Fruit fly (Drosophila melanogaster): ENCODE measurements around the gene TTLL6B.

The TTLL6B gene

DNA sequence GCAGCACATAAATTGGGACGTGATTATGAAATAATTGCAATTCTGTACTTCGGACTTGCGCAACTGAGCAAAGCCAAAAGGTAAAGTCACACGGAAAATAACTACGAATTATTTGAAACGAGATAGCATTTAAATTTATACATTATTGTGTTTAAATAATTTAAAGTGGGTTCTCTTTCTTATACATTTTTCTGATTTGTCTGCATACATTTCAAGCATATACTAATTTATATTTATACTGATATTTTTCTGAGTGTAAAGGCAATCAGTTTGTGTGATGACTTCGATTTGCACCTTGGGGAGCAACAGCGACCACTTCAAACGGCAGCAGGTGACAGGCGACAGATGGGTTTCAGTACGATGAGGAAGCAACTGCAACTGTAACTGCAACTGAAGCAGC is 25.3 kb downstream of the TTLL6B start:
- TF ChIP-seq Hr78 (GFP tag; optimal IDR thresholded peaks at IDR 0.05) (no peak), Rel (GFP tag; optimal IDR thresholded peaks at IDR 0.05) (no peak), Rel (tag; optimal IDR thresholded peaks at IDR 0.05) (no peak), brk (GFP tag; optimal IDR thresholded peaks at IDR 0.05) (no peak), dl (GFP tag; optimal IDR thresholded peaks at IDR 0.05; ENCODE audit: insufficient read depth in 1 of 2, partially characterized antibody in 2 of 2) (no peak), CG32264 (GFP tag; optimal IDR thresholded peaks at IDR 0.05) (no peak), Vsx2 (GFP tag; optimal IDR thresholded peaks at IDR 0.05; ENCODE audit: partially characterized antibody) (no peak), br (GFP tag; optimal IDR thresholded peaks at IDR 0.05) (no peak), Sp1 (GFP tag; optimal IDR thresholded peaks at IDR 0.05) (no peak), GATAd (GFP tag; optimal IDR thresholded peaks at IDR 0.05) (no peak), woc (GFP tag; optimal IDR thresholded peaks at IDR 0.05) (no peak), fru (GFP tag; optimal IDR thresholded peaks at IDR 0.05) (no peak), sage (GFP tag; optimal IDR thresholded peaks at IDR 0.05) (no peak), dmrt93B (GFP tag; optimal IDR thresholded peaks at IDR 0.05) (no peak)

DNA sequence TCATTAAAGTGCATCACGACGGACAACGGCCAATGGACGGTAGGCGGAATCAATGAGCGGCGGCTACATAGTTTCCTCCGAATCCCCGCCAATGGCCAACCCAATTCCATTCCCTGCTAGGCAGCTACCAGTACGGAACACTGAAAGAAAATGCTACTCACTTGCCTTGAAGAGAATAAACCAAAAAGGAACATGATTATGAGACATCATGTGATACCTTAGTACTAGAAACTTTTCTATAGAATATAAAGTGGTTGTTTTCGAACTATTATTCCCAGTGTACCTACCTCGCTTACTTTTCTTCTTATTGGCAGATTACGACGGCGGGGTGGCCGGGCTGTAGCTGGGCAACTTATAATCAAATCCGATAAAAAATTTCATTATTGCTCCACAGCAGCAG is 26.1 kb downstream of the TTLL6B start:
- TF ChIP-seq fru (GFP tag; optimal IDR thresholded peaks at IDR 0.05), result peak; percentile 55
- TF ChIP-seq brk (GFP tag; optimal IDR thresholded peaks at IDR 0.05), result no peak
- peak; percentile 65 for TF ChIP-seq woc (GFP tag; optimal IDR thresholded peaks at IDR 0.05)
- peak; percentile 44 for TF ChIP-seq br (GFP tag; optimal IDR thresholded peaks at IDR 0.05)
- TF ChIP-seq Mio (GFP tag; optimal IDR thresholded peaks at IDR 0.05), result no peak
- TF ChIP-seq rgr (GFP tag; optimal IDR thresholded peaks at IDR 0.05), result peak; percentile 29
- TF ChIP-seq dsf (GFP tag; optimal IDR thresholded peaks at IDR 0.05; ENCODE audit: borderline replicate concordance), result no peak
- peak in 1 of 2 experiments; percentile 55 for TF ChIP-seq foxo (GFP tag; optimal IDR thresholded peaks at IDR 0.05)
- no peak for TF ChIP-seq tai (GFP tag; optimal IDR thresholded peaks at IDR 0.05)
- TF ChIP-seq h (GFP tag; optimal IDR thresholded peaks at IDR 0.05), result peak; percentile 55
- no peak for TF ChIP-seq dl (GFP tag; optimal IDR thresholded peaks at IDR 0.05; ENCODE audit: insufficient read depth in 1 of 2, partially characterized antibody in 2 of 2)
- TF ChIP-seq pan (optimal IDR thresholded peaks at IDR 0.05), result no peak
- TF ChIP-seq Jra (GFP tag; optimal IDR thresholded peaks at IDR 0.05), result no peak
- peak; percentile 42 for TF ChIP-seq Sp1 (GFP tag; optimal IDR thresholded peaks at IDR 0.05)
- TF ChIP-seq HLH106 (tag; optimal IDR thresholded peaks at IDR 0.05), result peak; percentile 48
- peak; percentile 33 for TF ChIP-seq ey (GFP tag; optimal IDR thresholded peaks at IDR 0.05)
- TF ChIP-seq OdsH (GFP tag; optimal IDR thresholded peaks at IDR 0.05), result peak; percentile 29

DNA sequence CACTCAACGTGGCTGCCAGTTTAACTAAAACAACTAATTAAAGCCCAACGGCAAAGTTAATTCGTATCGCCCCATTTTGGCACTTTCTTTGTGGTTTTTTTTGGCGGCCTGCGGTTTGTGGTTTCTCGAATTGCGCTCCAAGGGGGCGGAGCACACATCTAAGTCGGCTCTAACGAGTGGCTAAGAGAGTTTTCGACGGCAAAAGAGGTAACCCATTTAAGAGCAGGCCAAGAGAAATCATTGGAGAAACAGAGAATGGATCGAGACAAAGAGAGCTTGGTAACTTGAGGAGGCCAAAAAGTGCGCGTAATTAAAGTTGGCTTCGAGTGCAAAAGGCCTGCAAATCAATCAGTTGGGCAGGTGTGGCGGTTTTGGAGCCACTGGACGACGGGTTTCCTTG is 27.8 kb downstream of the TTLL6B start:
- no peak for TF ChIP-seq Myc (optimal IDR thresholded peaks at IDR 0.05)
- no peak for TF ChIP-seq CrebA (GFP tag; optimal IDR thresholded peaks at IDR 0.05; ENCODE audit: borderline replicate concordance)
- no peak for TF ChIP-seq woc (GFP tag; optimal IDR thresholded peaks at IDR 0.05)
- TF ChIP-seq Vsx2 (GFP tag; optimal IDR thresholded peaks at IDR 0.05; ENCODE audit: partially characterized antibody), result no peak
- no peak for TF ChIP-seq psq (GFP tag; optimal IDR thresholded peaks at IDR 0.05)
- TF ChIP-seq Rel (GFP tag; optimal IDR thresholded peaks at IDR 0.05), result no peak
- TF ChIP-seq Rel (tag; optimal IDR thresholded peaks at IDR 0.05), result no peak
- TF ChIP-seq rgr (GFP tag; optimal IDR thresholded peaks at IDR 0.05), result no peak
- no peak for TF ChIP-seq Jra (GFP tag; optimal IDR thresholded peaks at IDR 0.05)
- no peak for TF ChIP-seq Sp1 (GFP tag; optimal IDR thresholded peaks at IDR 0.05)

DNA sequence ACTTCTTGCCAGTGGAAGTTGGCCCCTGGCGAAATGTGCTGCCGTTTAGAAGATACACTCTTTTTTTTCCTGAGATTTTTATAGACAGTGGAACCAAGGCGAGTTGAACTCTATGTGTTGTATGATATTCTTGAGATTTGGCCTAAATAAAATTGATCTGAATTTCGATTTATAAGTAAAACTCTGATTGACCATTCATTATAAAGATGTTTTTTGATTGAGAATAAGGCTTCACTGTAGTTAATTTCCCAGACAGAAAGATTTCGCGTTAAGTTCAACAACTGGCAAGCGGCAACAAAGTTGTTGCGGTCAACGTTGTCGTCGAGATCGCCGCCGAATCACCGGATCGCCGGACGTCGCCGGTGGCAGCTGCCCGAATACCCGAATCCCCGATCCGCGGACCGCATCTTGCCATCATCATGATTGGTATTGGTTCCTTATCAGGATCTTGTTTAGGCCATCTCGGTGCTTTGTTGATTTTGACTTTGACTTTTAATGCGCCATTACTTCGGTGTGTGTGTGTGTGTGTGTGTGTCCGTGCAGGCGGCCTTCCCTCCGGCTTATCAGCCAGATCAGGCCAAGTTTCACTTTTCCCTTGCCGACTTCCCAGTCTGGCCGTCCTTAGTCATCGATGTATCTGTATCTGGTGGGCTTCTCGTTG is 28.7 kb downstream of the TTLL6B start:
- TF ChIP-seq OdsH (GFP tag; optimal IDR thresholded peaks at IDR 0.05) (peak; percentile 15), Mio (GFP tag; optimal IDR thresholded peaks at IDR 0.05) (no peak), br (GFP tag; optimal IDR thresholded peaks at IDR 0.05) (no peak), CG9705 (GFP tag; optimal IDR thresholded peaks at IDR 0.05) (no peak), h (GFP tag; optimal IDR thresholded peaks at IDR 0.05) (peak; percentile 23), Abd-B (GFP tag; optimal IDR thresholded peaks at IDR 0.05) (no peak), dmrt93B (GFP tag; optimal IDR thresholded peaks at IDR 0.05) (no peak), CrebA (GFP tag; optimal IDR thresholded peaks at IDR 0.05; ENCODE audit: borderline replicate concordance) (no peak), CG32264 (GFP tag; optimal IDR thresholded peaks at IDR 0.05) (no peak), GATAd (GFP tag; optimal IDR thresholded peaks at IDR 0.05) (no peak), Jra (GFP tag; optimal IDR thresholded peaks at IDR 0.05) (no peak), Myc (optimal IDR thresholded peaks at IDR 0.05) (no peak), Hr83 (GFP tag; optimal IDR thresholded peaks at IDR 0.05; ENCODE audit: poor library complexity, severe bottlenecking) (no peak), jim (GFP tag; optimal IDR thresholded peaks at IDR 0.05) (no peak), fru (GFP tag; optimal IDR thresholded peaks at IDR 0.05) (peak; percentile 55), foxo (GFP tag; optimal IDR thresholded peaks at IDR 0.05) (peak in 1 of 2 experiments; percentile 58), usp (GFP tag; optimal IDR thresholded peaks at IDR 0.05) (no peak), dl (GFP tag; optimal IDR thresholded peaks at IDR 0.05; ENCODE audit: insufficient read depth in 1 of 2, partially characterized antibody in 2 of 2) (no peak), rgr (GFP tag; optimal IDR thresholded peaks at IDR 0.05) (peak; percentile 1), HLH106 (tag; optimal IDR thresholded peaks at IDR 0.05) (peak; percentile 50), dsf (GFP tag; optimal IDR thresholded peaks at IDR 0.05; ENCODE audit: borderline replicate concordance) (no peak), pan (optimal IDR thresholded peaks at IDR 0.05) (no peak), brk (GFP tag; optimal IDR thresholded peaks at IDR 0.05) (no peak), woc (GFP tag; optimal IDR thresholded peaks at IDR 0.05) (peak; percentile 75), sv (GFP tag; optimal IDR thresholded peaks at IDR 0.05) (no peak), Vsx2 (GFP tag; optimal IDR thresholded peaks at IDR 0.05; ENCODE audit: partially characterized antibody) (no peak), Hnf4 (GFP tag; optimal IDR thresholded peaks at IDR 0.05) (peak; percentile 20), ey (GFP tag; optimal IDR thresholded peaks at IDR 0.05) (peak; percentile 25), Rel (GFP tag; optimal IDR thresholded peaks at IDR 0.05) (no peak), Rel (tag; optimal IDR thresholded peaks at IDR 0.05) (no peak), Dfd (GFP tag; optimal IDR thresholded peaks at IDR 0.05) (no peak), psq (GFP tag; optimal IDR thresholded peaks at IDR 0.05) (peak; percentile 2)
